Worm (Caenorhabditis elegans) whole organism, L4/young adult: ENCODE data around the gene unc-86.

Experiments used
- W03F9.2 ChIP-seq: fragments of 150-350 bp; optimal IDR thresholded peaks from 2 replicates; lab custom pipeline; 2014; ENCODE audit warnings: missing biosample characterization, missing genetic modification characterization
- dao-5 ChIP-seq: sonication (generic microtip); optimal IDR thresholded peaks from 2 replicates; lab custom pipeline; 2016; ENCODE audit warnings: missing genotype, missing genetic modification characterization, moderate library complexity, missing compliant biosample characterization
- him-1 ChIP-seq: sonication (generic microtip); optimal IDR thresholded peaks from 2 replicates; lab custom pipeline; 2016; ENCODE audit warnings: missing genotype, missing genetic modification reagents, missing genetic modification characterization, missing compliant biosample characterization

DNA sequence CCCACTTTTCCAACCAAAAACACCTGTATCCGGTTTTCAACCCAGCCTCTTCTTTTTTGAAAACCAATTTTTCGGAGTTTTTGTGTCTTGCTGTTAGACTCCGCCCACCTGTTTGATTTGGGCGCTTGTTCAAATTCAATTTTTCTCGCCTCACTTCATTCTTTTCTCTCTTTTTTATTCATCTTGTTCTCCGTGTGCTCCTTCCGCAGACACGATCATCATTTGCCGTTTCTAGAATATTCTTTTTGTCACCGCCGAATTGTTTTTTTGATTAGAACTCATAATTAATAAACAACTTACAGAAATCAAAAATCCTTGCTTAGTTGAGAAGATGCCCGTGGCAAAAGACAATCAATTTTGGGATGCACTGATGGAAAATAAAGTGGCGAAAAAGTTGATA lies 37.2 kb downstream of the unc-86 start, which contains the start of gene C50C3.5:
- TF ChIP-seq dao-5 (no peak), him-1 (tag; lab: Kevin White, UChicago) (no peak), W03F9.2 (no peak)
